Worm (Caenorhabditis elegans): ENCODE results near the gene F22F1.2.

DNA sequence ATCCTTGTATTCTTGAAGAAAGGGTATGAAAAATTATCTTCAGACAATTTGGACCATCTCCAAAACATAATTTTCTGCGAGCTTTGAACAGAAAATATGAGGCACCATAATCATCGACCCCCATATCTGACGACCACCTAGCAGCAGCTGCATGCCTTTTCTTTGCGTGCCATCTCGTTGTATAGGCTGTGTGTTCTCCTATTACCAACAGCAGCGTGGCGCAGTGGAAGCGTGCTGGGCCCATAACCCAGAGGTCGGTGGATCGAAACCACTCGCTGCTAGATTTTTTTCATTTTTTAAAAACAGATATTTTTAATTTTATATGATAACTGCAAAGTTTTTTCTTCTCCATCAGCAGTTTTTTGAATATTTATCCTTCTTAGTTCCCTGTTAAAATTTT is 5.4 kb upstream of the F22F1.2 start:
- TF ChIP-seq him-1 (tag; optimal IDR thresholded peaks at IDR 0.05) (no peak), W03F9.2 (tag; optimal IDR thresholded peaks at IDR 0.05) (no peak), dao-5 (tag; optimal IDR thresholded peaks at IDR 0.05) (no peak)
